Fruit fly (Drosophila melanogaster) whole organism, embryonic: ENCODE results near the gene EMC5.
A peak's percentile ranks its signal among the peaks of the same experiment; 100 is the strongest.

Source experiments
- B-H1 ChIP-seq: fragments of 200-800 bp; sonication (Bioruptor generic); IDR thresholded peaks from 3 replicates; pipeline ENCODE4 v1.3.6; 2022; ENCODE audit warnings: missing biosample characterization, missing genetic modification characterization
- BEAF-32 ChIP-seq: fragments of 200-800 bp; sonication (Bioruptor generic); optimal IDR thresholded peaks from 3 replicates; lab custom pipeline; 2017; ENCODE audit warnings: missing biosample characterization, missing genetic modification characterization, mild to moderate bottlenecking, moderate library complexity, missing genetic modification reagents
- CG10431 ChIP-seq: fragments of 200-800 bp; sonication (Bioruptor generic); optimal IDR thresholded peaks from 3 replicates; lab custom pipeline; 2018; ENCODE audit warnings: missing biosample characterization, mild to moderate bottlenecking, missing genetic modification characterization
- CG10462 ChIP-seq: fragments of 200-800 bp; sonication (Bioruptor generic); optimal IDR thresholded peaks from 2 replicates; lab custom pipeline; 2016; ENCODE audit warnings: missing biosample characterization, missing genetic modification characterization
- CG10543 ChIP-seq: fragments of 200-800 bp; sonication (Bioruptor generic); optimal IDR thresholded peaks from 3 replicates; lab custom pipeline; 2017; ENCODE audit warnings: missing biosample characterization, mild to moderate bottlenecking, missing genetic modification characterization, moderate library complexity
- CG12299 ChIP-seq: fragments of 200-800 bp; sonication (Bioruptor generic); optimal IDR thresholded peaks from 2 replicates; lab custom pipeline; 2018; ENCODE audit warnings: missing biosample characterization, mild to moderate bottlenecking, missing genetic modification characterization
- CG1233 ChIP-seq: fragments of 200-800 bp; sonication (Bioruptor generic); optimal IDR thresholded peaks from 4 replicates; lab custom pipeline; 2018; ENCODE audit warnings: missing biosample characterization, mild to moderate bottlenecking, missing genetic modification characterization
- CG14965 ChIP-seq: fragments of 200-800 bp; sonication (Bioruptor generic); optimal IDR thresholded peaks from 2 replicates; lab custom pipeline; 2016; ENCODE audit warnings: missing biosample characterization, missing genetic modification characterization, borderline replicate concordance
- CG16813 ChIP-seq: fragments of 200-800 bp; sonication (Bioruptor generic); IDR thresholded peaks from 3 replicates; pipeline ENCODE4 v1.3.6; 2022; ENCODE audit warnings: missing biosample characterization, missing genetic modification characterization; ENCODE audit not compliant: partially characterized antibody
- CG2202 ChIP-seq: fragments of 200-800 bp; sonication (Bioruptor generic); optimal IDR thresholded peaks from 2 replicates; lab custom pipeline; 2018; ENCODE audit warnings: missing biosample characterization, mild to moderate bottlenecking, missing genetic modification characterization
- CG32772 ChIP-seq: fragments of 200-800 bp; sonication (Bioruptor generic); IDR thresholded peaks from 2 replicates; pipeline ENCODE4 v1.3.6; 2022; ENCODE audit warnings: missing biosample characterization, missing genetic modification characterization
- CG4360 ChIP-seq: fragments of 200-800 bp; sonication (Bioruptor generic); IDR thresholded peaks from 2 replicates; pipeline ENCODE4 v1.3.6; 2022; ENCODE audit warnings: missing biosample characterization, missing genetic modification characterization
- CG4617 ChIP-seq: fragments of 200-800 bp; sonication (Bioruptor generic); optimal IDR thresholded peaks from 3 replicates; lab custom pipeline; 2016; ENCODE audit warnings: missing biosample characterization, missing genetic modification characterization, borderline replicate concordance
- CG5180 ChIP-seq: fragments of 200-800 bp; sonication (Bioruptor generic); optimal IDR thresholded peaks from 3 replicates; lab custom pipeline; 2017; ENCODE audit warnings: missing biosample characterization, missing genetic modification characterization, mild to moderate bottlenecking, moderate library complexity, missing genetic modification reagents
- CG7556 ChIP-seq: fragments of 200-800 bp; sonication (Bioruptor generic); optimal IDR thresholded peaks from 2 replicates; lab custom pipeline; 2017; ENCODE audit warnings: missing biosample characterization, mild to moderate bottlenecking, missing genetic modification characterization
- CG8765 ChIP-seq: fragments of 200-800 bp; sonication (Bioruptor generic); IDR thresholded peaks from 2 replicates; pipeline ENCODE4 v1.3.6; 2022; ENCODE audit warnings: missing biosample characterization, missing genetic modification characterization
- CG9876 ChIP-seq: fragments of 200-800 bp; sonication (Bioruptor generic); optimal IDR thresholded peaks from 2 replicates; lab custom pipeline; 2016; ENCODE audit warnings: missing biosample characterization, missing genetic modification characterization
- CG9932 ChIP-seq: fragments of 200-800 bp; sonication (Bioruptor generic); IDR thresholded peaks from 2 replicates; pipeline ENCODE4 v1.3.6; 2022; ENCODE audit warnings: missing biosample characterization, missing genetic modification characterization
- CHES-1-like ChIP-seq: fragments of 200-800 bp; sonication (Bioruptor generic); optimal IDR thresholded peaks from 2 replicates; lab custom pipeline; 2016; ENCODE audit warnings: missing biosample characterization, missing genetic modification characterization
- CoRest ChIP-seq: fragments of 200-800 bp; sonication (Bioruptor generic); optimal IDR thresholded peaks from 3 replicates; lab custom pipeline; 2018; ENCODE audit warnings: missing biosample characterization, mild to moderate bottlenecking, missing genetic modification characterization, moderate library complexity
- Dek ChIP-seq: fragments of 200-800 bp; sonication (Bioruptor generic); optimal IDR thresholded peaks from 3 replicates; lab custom pipeline; 2019; ENCODE audit warnings: missing biosample characterization, mild to moderate bottlenecking, missing genetic modification characterization, moderate library complexity
- Doc2 ChIP-seq: fragments of 200-800 bp; sonication (Bioruptor generic); IDR thresholded peaks from 2 replicates; pipeline ENCODE4 v1.3.6; 2022; ENCODE audit warnings: missing biosample characterization, missing genetic modification characterization
- Gsc ChIP-seq: fragments of 200-800 bp; sonication (Bioruptor generic); IDR thresholded peaks from 2 replicates; pipeline ENCODE4 v1.3.6; 2022; ENCODE audit warnings: missing biosample characterization, missing genetic modification characterization
- Hand ChIP-seq: fragments of 200-800 bp; sonication (Bioruptor generic); optimal IDR thresholded peaks from 2 replicates; lab custom pipeline; 2017; ENCODE audit warnings: mild to moderate bottlenecking, missing biosample characterization, missing genetic modification reagents, missing genetic modification characterization
- MTF-1 ChIP-seq: fragments of 200-800 bp; sonication (Bioruptor generic); optimal IDR thresholded peaks from 2 replicates; lab custom pipeline; 2018; ENCODE audit warnings: missing biosample characterization, mild to moderate bottlenecking, missing genetic modification characterization, borderline replicate concordance
- Med ChIP-seq: fragments of 200-800 bp; sonication (Bioruptor generic); peaks from one replicate; lab custom pipeline; 2016; ENCODE audit warnings: missing biosample characterization, missing genetic modification characterization, mild to moderate bottlenecking, inconsistent platforms, moderate library complexity
- Six4 ChIP-seq: fragments of 200-800 bp; sonication (Bioruptor generic); optimal IDR thresholded peaks from 2 replicates; lab custom pipeline; 2016; ENCODE audit warnings: missing biosample characterization, missing genetic modification characterization
- TFAM ChIP-seq: fragments of 200-800 bp; sonication (Bioruptor generic); optimal IDR thresholded peaks from 2 replicates; lab custom pipeline; 2017; ENCODE audit warnings: missing biosample characterization, missing genetic modification characterization, inconsistent platforms
- Xrp1 ChIP-seq: fragments of 200-800 bp; sonication (Bioruptor generic); IDR thresholded peaks from 2 replicates; pipeline ENCODE4 v1.3.6; 2022; ENCODE audit warnings: missing biosample characterization, missing genetic modification characterization
- YL-1 ChIP-seq: fragments of 200-800 bp; sonication (Bioruptor generic); optimal IDR thresholded peaks from 3 replicates; lab custom pipeline; 2017; ENCODE audit warnings: missing biosample characterization, mild to moderate bottlenecking, missing genetic modification characterization
- aop ChIP-seq: fragments of 200-800 bp; sonication (Bioruptor generic); IDR thresholded peaks from 2 replicates; pipeline ENCODE4 v1.3.6; 2022; ENCODE audit warnings: missing biosample characterization, missing genetic modification characterization
- chinmo ChIP-seq: fragments of 200-800 bp; sonication (Bioruptor generic); IDR thresholded peaks from 4 replicates; pipeline ENCODE4 v1.3.6; 2022; ENCODE audit warnings: missing biosample characterization, missing genetic modification characterization; ENCODE audit not compliant: partially characterized antibody
- ems ChIP-seq: fragments of 200-800 bp; sonication (Bioruptor generic); optimal IDR thresholded peaks from 3 replicates; lab custom pipeline; 2016; ENCODE audit warnings: missing biosample characterization, missing genetic modification characterization
- en ChIP-seq: fragments of 200-800 bp; sonication (Bioruptor generic); optimal IDR thresholded peaks from 2 replicates; lab custom pipeline; 2016; ENCODE audit warnings: missing biosample characterization, missing genetic modification characterization
- esg ChIP-seq: fragments of 200-800 bp; sonication (Bioruptor generic); conservative IDR thresholded peaks from 2 replicates; pipeline ENCODE4 v1.3.6; 2022; ENCODE audit warnings: missing biosample characterization, missing genetic modification characterization
- hbn ChIP-seq: fragments of 200-800 bp; sonication (Bioruptor generic); IDR thresholded peaks from 2 replicates; pipeline ENCODE4 v1.3.6; 2022; ENCODE audit warnings: missing biosample characterization, missing genetic modification characterization; ENCODE audit not compliant: partially characterized antibody
- lov ChIP-seq, 2 experiments: fragments of 200-800 bp in 1 of 2; fragments of >200 bp in 1 of 2; sonication (Bioruptor generic) in 1 of 2; IDR thresholded peaks in 1 of 2; optimal IDR thresholded peaks in 1 of 2; 2 replicates in 1 of 2; 3 replicates in 1 of 2; pipeline versions ENCODE4 v1.3.6 to Lab custom; 2017 to 2022; ENCODE audit warnings: missing biosample characterization in 1 of 2, missing genetic modification characterization in 1 of 2
- nau ChIP-seq: fragments of 200-800 bp; sonication (Bioruptor generic); optimal IDR thresholded peaks from 3 replicates; lab custom pipeline; 2017; ENCODE audit warnings: missing biosample characterization, mild to moderate bottlenecking, missing genetic modification characterization, missing genetic modification reagents
- pfk ChIP-seq: fragments of 200-800 bp; sonication (Bioruptor generic); optimal IDR thresholded peaks from 2 replicates; lab custom pipeline; 2018; ENCODE audit warnings: missing biosample characterization, mild to moderate bottlenecking, missing genetic modification characterization, moderate library complexity
- prd ChIP-seq, 3 experiments: fragments of >200 bp in 2 of 3; fragments of 200-800 bp in 1 of 3; sonication (Bioruptor generic) in 1 of 3; optimal IDR thresholded peaks in 2 of 3; IDR thresholded peaks in 1 of 3; 2 replicates in 2 of 3; 3 replicates in 1 of 3; pipeline versions ENCODE4 v1.3.6 to Lab custom; 2017 to 2022; ENCODE audit warnings: missing biosample characterization in 1 of 3, missing genetic modification characterization in 1 of 3
- rib ChIP-seq: fragments of 200-800 bp; sonication (Bioruptor generic); IDR thresholded peaks from 2 replicates; pipeline ENCODE4 v1.3.6; 2022; ENCODE audit warnings: missing biosample characterization, missing genetic modification characterization
- schlank ChIP-seq: fragments of 200-800 bp; sonication (Bioruptor generic); optimal IDR thresholded peaks from 2 replicates; lab custom pipeline; 2018; ENCODE audit warnings: missing biosample characterization, mild to moderate bottlenecking, missing genetic modification characterization
- slbo ChIP-seq: fragments of 200-800 bp; sonication (Bioruptor generic); IDR thresholded peaks from 2 replicates; pipeline ENCODE4 v1.3.6; 2022; ENCODE audit warnings: missing biosample characterization, missing genetic modification characterization
- slp2 ChIP-seq: fragments of 200-800 bp; sonication (Bioruptor generic); optimal IDR thresholded peaks from 2 replicates; lab custom pipeline; 2016; ENCODE audit warnings: missing biosample characterization, missing genetic modification characterization
- ssp ChIP-seq: fragments of 200-800 bp; sonication (Bioruptor generic); IDR thresholded peaks from 2 replicates; pipeline ENCODE4 v1.3.6; 2022; ENCODE audit warnings: missing biosample characterization, missing genetic modification characterization
- tio ChIP-seq: fragments of 200-800 bp; sonication (Bioruptor generic); optimal IDR thresholded peaks from 2 replicates; lab custom pipeline; 2017; ENCODE audit warnings: missing biosample characterization, missing genetic modification characterization, inconsistent platforms
- wdn ChIP-seq: fragments of 200-800 bp; sonication (Bioruptor generic); IDR thresholded peaks from 2 replicates; pipeline ENCODE4 v1.3.6; 2022; ENCODE audit warnings: missing biosample characterization, missing genetic modification characterization

The EMC5 gene

dm6 chr2L:18987078-18987895, at the start of gene EMC5, which contains the start of gene Swip-1 (continued):
- no peak for TF ChIP-seq ems (GFP tag; lab: Kevin White, UChicago)
- peak; percentile 66 for TF ChIP-seq CG10543 (GFP tag; lab: Kevin White, UChicago)
- TF ChIP-seq Six4, result peak; percentile 31
- peak; percentile 27 for TF ChIP-seq CG12299 (tag; lab: Kevin White, UChicago)
- no peak for TF ChIP-seq CG10462
- peak; percentile 50 for TF ChIP-seq esg (GFP tag; lab: Robert Waterston, UW)
- no peak for TF ChIP-seq en
- no peak for TF ChIP-seq CG9876 (GFP tag; lab: Kevin White, UChicago)
- 0 out of 4 replicates have a peak, but pooled peaks have one; percentile 17 for TF ChIP-seq chinmo (GFP tag; lab: Robert Waterston, UW)
- no peak for TF ChIP-seq MTF-1 (GFP tag; lab: Kevin White, UChicago)
- TF ChIP-seq prd (optimal IDR thresholded peaks at IDR 0.05; lab: Kevin White, UChicago), result no peak
- TF ChIP-seq prd (GFP tag; IDR thresholded peaks at IDR 0.05; lab: Robert Waterston, UW), result peak; percentile 62; the same call in 1 of the 3 replicates
- TF ChIP-seq CoRest (tag; lab: Kevin White, UChicago), result peak; percentile 88
- TF ChIP-seq Gsc (GFP tag; lab: Robert Waterston, UW), result no peak
- no peak for TF ChIP-seq slp2 (GFP tag; lab: Kevin White, UChicago)
- no peak for TF ChIP-seq CG5180
- peak; percentile 86 for TF ChIP-seq Med (GFP tag; lab: Kevin White, UChicago)
- TF ChIP-seq Xrp1, result peak; percentile 57
- TF ChIP-seq CG1233, result peak; percentile 58
- TF ChIP-seq CG9932 (GFP tag; lab: Robert Waterston, UW), result peak; percentile 87
- no peak for TF ChIP-seq Hand (GFP tag; lab: Kevin White, UChicago)
- TF ChIP-seq CHES-1-like, result no peak
- no peak for TF ChIP-seq schlank (tag; lab: Kevin White, UChicago)
- peak; percentile 68 for TF ChIP-seq CG16813 (GFP tag; lab: Robert Waterston, UW)
- peak; percentile 85 for TF ChIP-seq slbo (GFP tag; lab: Robert Waterston, UW)
- no peak for TF ChIP-seq lov (optimal IDR thresholded peaks at IDR 0.05; lab: Kevin White, UChicago)
- no peak for TF ChIP-seq lov (GFP tag; IDR thresholded peaks at IDR 0.05; lab: Robert Waterston, UW)
- peak; percentile 40; the same call in 1 of the 2 replicates for TF ChIP-seq CG32772 (GFP tag; lab: Robert Waterston, UW)
- no peak for TF ChIP-seq CG8765
- no peak for TF ChIP-seq wdn (GFP tag; lab: Robert Waterston, UW)
- TF ChIP-seq YL-1 (GFP tag; lab: Kevin White, UChicago), result no peak
- TF ChIP-seq rib (GFP tag; lab: Robert Waterston, UW), result 0 out of 2 replicates have a peak, but pooled peaks have one; percentile 20
- peak; percentile 17; the same call in 1 of the 3 replicates for TF ChIP-seq B-H1
- TF ChIP-seq aop (GFP tag; lab: Robert Waterston, UW), result no peak
- peak; percentile 52 for TF ChIP-seq CG4617
- TF ChIP-seq BEAF-32 (GFP tag; lab: Kevin White, UChicago), result peak; percentile 74
- no peak for TF ChIP-seq Doc2 (GFP tag; lab: Robert Waterston, UW)
- TF ChIP-seq CG7556 (GFP tag; lab: Kevin White, UChicago), result peak; percentile 62
- TF ChIP-seq tio (GFP tag; lab: Kevin White, UChicago), result peak; percentile 17
- no peak for TF ChIP-seq nau (GFP tag; lab: Kevin White, UChicago)
- TF ChIP-seq ssp (GFP tag; lab: Robert Waterston, UW), result peak; percentile 61
- no peak for TF ChIP-seq CG14965 (GFP tag; lab: Kevin White, UChicago)
- TF ChIP-seq CG4360 (GFP tag; lab: Robert Waterston, UW), result 0 out of 2 replicates have a peak, but pooled peaks have one; percentile 17
- TF ChIP-seq TFAM, result no peak
- TF ChIP-seq CG2202, result no peak
- TF ChIP-seq hbn (GFP tag; lab: Robert Waterston, UW), result peak; percentile 40; the same call in 1 of the 2 replicates
- TF ChIP-seq pfk (GFP tag; lab: Kevin White, UChicago), result no peak
- TF ChIP-seq Dek (tag; lab: Kevin White, UChicago), result peak; percentile 68
- TF ChIP-seq CG10431, result peak; percentile 58
